Worm (Caenorhabditis elegans): Measurements from ENCODE around the gene prmt-6.

The prmt-6 gene

DNA sequence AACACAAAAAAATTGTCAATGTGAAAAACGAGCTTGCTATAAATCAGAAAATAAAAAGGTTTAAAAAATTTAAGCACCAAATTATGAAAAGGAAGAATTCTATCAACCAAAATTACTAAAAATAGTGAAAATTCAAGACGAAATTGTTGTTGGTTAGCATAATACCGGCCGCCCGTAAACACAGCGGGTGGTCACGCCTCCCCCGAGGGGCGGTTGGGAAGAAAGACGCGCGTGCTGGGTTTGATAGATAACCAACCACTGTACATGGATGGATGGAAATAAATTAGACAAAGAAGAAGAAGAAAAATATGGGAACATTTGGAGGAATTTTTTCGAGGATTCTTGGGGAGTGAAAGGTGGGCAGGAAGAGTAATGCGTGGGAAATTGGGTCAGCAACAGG, 11.6 kb downstream of the prmt-6 start:
- TF ChIP-seq egl-27 (tag; optimal IDR thresholded peaks at IDR 0.05) (no peak), ztf-11 (tag; optimal IDR thresholded peaks at IDR 0.05) (no peak), nhr-129 (tag; optimal IDR thresholded peaks at IDR 0.05) (no peak), aly-2 (tag; optimal IDR thresholded peaks at IDR 0.05) (no peak), ztf-1 (GFP tag; conservative IDR thresholded peaks at IDR 0.05) (no peak)

DNA sequence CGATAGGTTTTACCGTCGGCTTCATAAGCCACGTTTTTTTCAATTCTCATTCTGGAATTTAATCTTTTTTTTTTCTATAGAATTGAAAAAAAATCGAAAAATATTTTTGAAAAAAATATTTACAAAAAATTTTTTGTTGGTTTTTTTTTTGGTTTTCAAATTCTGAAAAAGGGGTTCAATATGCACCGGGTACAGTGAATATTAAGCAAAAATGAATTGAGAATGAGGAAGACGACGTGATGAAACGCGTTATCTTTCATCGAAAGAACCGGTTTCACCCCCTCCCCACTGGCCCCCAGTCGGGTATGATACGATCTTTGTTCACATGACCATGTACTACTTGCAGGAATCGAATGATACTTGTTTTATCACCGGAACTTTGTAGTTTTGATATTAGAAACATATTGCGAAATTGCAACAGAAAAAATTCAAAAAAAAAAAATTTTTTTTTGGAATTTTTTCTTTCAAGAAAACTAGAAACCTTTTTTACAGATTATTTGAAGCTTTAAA, 18.5 kb downstream of the prmt-6 start, which contains the start of gene C54E4.5:
Gene C54E4.5, minus strand, starts transcription at position 51 of the 510 bp plus-strand sequence.
- TF ChIP-seq alr-1 (tag; optimal IDR thresholded peaks at IDR 0.05) (no peak), blmp-1 (tag; optimal IDR thresholded peaks at IDR 0.05; ENCODE audit: insufficient read depth) (peak; percentile 44), mab-5 (tag; optimal IDR thresholded peaks at IDR 0.05) (no peak), ceh-16 (tag; optimal IDR thresholded peaks at IDR 0.05) (peak; percentile 3), nhr-21 (tag; optimal IDR thresholded peaks at IDR 0.05) (peak; percentile 53), nhr-12 (tag; optimal IDR thresholded peaks at IDR 0.05) (no peak), crh-2 (tag; optimal IDR thresholded peaks at IDR 0.05) (peak; percentile 6), nhr-25 (tag; optimal IDR thresholded peaks at IDR 0.05) (peak; percentile 70), R02D3.7 (tag; optimal IDR thresholded peaks at IDR 0.05) (no peak), zag-1 (tag; optimal IDR thresholded peaks at IDR 0.05) (no peak), gmeb-1 (tag; optimal IDR thresholded peaks at IDR 0.05) (peak; percentile 38), peb-1 (tag; optimal IDR thresholded peaks at IDR 0.05) (no peak), sma-3 (GFP tag; optimal IDR thresholded peaks at IDR 0.05) (peak; percentile 52), sma-9 (GFP tag; optimal IDR thresholded peaks at IDR 0.05) (peak; percentile 80), sma-9 (tag; optimal IDR thresholded peaks at IDR 0.05) (no peak), mdl-1 (tag; optimal IDR thresholded peaks at IDR 0.05) (no peak), egl-27 (tag; optimal IDR thresholded peaks at IDR 0.05) (peak; percentile 54)

DNA sequence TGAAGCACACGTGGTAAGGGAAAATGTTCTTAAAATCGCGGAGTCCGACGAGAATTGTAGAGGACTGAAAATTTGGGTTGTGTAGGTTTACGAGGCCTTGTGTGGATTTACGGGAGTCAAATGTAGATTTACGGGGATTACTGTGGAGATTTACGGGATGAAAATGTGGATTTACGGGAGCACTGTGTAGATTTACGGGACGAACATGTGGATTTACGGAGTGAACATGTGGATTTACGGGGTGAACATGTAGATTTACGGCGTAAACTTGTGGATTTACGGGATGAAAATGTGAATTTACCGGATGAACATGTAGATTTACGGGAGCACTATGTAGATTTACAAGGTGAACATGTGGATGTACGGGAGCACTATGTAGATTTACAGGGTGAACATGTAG, 25.5 kb downstream of the prmt-6 start:
- TF ChIP-seq lsy-2 (tag; optimal IDR thresholded peaks at IDR 0.05) = no peak
- no peak for TF ChIP-seq mab-5 (tag; optimal IDR thresholded peaks at IDR 0.05)
- no peak for TF ChIP-seq egl-27 (tag; optimal IDR thresholded peaks at IDR 0.05)
- no peak for TF ChIP-seq ztf-11 (tag; optimal IDR thresholded peaks at IDR 0.05)
- no peak for TF ChIP-seq sem-4 (tag; optimal IDR thresholded peaks at IDR 0.05)
- TF ChIP-seq elt-1 (tag; optimal IDR thresholded peaks at IDR 0.05) = no peak
- no peak for TF ChIP-seq ZK546.5 (tag; optimal IDR thresholded peaks at IDR 0.05)
- TF ChIP-seq ceh-16 (tag; optimal IDR thresholded peaks at IDR 0.05) = no peak
- TF ChIP-seq peb-1 (tag; optimal IDR thresholded peaks at IDR 0.05) = no peak
- TF ChIP-seq nhr-23 (tag; optimal IDR thresholded peaks at IDR 0.05) = no peak
- no peak for TF ChIP-seq nhr-25 (tag; optimal IDR thresholded peaks at IDR 0.05)
- TF ChIP-seq unc-39 (tag; optimal IDR thresholded peaks at IDR 0.05) = no peak

DNA sequence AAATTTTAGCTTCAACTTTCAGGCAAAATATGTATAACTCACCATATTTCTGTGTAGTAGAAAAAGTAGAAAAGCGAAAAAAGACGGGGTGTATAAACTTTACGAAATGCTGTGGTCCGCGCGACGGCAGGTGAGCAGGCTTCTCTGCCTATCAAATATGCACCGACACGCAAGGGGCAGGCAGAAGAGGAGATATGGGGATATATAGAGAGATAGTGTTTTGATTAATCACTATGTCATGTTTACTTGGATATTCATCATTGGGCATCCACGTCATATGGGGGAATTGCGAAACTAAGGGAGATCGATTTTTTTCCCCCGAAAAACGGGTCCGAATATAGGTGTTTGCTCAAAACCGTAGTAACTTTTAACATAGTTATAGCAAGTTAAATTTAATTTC, 28.3 kb downstream of the prmt-6 start, which contains the start of gene gcy-37:
Gene gcy-37, minus strand, starts transcription at position 101 of the 400 bp plus-strand sequence.
- TF ChIP-seq nhr-11 (tag; optimal IDR thresholded peaks at IDR 0.05) = no peak
- TF ChIP-seq nhr-77 (tag; optimal IDR thresholded peaks at IDR 0.05) = no peak
- no peak for TF ChIP-seq lin-39 (tag; optimal IDR thresholded peaks at IDR 0.05)
- TF ChIP-seq zag-1 (tag; optimal IDR thresholded peaks at IDR 0.05) = no peak
- TF ChIP-seq nhr-6 (tag; optimal IDR thresholded peaks at IDR 0.05) = no peak
- TF ChIP-seq aly-2 (tag; optimal IDR thresholded peaks at IDR 0.05) = no peak

DNA sequence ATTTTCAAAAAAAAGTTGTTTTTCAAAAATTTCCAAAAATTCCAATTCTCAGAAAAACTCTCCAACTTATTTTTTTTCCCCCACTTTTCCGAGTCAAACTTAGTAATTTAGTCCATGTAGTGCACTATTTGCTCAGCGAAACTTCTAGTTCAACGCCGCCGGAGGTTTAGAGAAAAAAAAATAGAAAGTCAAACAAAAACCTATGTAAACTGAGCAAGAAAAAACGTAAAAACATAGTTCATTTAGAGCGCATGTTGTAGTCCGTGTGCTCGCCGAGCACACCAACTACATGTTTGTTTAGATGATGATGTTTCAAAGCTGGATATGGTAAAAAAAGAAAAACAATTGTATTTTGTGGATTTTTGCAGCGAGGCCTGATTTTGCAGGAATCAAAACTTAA, 31.5 kb downstream of the prmt-6 start:
- TF ChIP-seq F13H6.1 (tag; optimal IDR thresholded peaks at IDR 0.05) (peak; percentile 66), fos-1 (tag; optimal IDR thresholded peaks at IDR 0.05) (no peak)

DNA sequence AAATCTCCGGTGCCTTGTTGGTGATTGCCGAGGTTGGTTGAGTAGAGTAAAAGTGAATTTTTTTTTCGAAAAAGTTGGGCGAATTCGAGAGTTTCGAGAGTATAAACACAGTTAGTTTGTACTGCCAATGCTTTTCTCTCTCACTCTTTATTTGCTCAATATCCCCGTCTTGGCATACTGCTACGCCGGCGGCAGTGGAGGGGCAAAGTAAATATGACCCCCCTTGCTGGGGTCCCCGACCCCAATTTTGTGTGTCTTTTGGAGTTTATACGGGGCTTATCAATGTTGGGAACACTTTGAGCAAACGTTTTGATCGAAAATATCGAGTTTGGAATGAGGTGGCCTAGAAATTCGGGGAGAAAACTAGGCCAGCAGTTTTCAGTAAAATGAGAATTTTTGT, 37.7 kb downstream of the prmt-6 start, which contains the start of gene C54E4.4:
Gene C54E4.4, minus strand, starts transcription at position 101 of the 400 bp plus-strand sequence.
- peak; percentile 14 for TF ChIP-seq F13H6.1 (tag; optimal IDR thresholded peaks at IDR 0.05)
- no peak for TF ChIP-seq ztf-11 (tag; optimal IDR thresholded peaks at IDR 0.05)
